Fruit fly (Drosophila melanogaster): ENCODE results near the gene Inx2.

DNA sequence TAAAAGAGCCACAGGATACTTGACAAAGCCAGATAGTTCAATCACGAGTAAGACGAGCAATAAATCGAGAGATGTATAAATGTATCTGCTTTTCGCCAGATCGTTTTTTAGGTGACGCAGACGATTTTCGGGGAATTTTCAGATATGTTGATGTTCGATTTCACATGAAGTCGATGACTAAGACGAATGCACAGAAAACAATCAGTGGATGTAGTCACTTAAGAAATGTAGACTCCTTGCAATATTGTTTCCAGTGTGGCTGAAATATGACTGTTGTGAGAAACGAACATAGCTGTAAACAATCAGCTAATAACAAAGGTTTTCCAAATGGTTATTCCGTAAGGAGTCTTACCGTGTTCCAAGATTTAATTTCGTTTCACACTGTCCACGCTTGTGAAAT lies 2.3 kb upstream of the Inx2 start:
- TF ChIP-seq EcR (GFP tag; optimal IDR thresholded peaks at IDR 0.05) (no peak), pan (optimal IDR thresholded peaks at IDR 0.05) (no peak), CG8478 (optimal IDR thresholded peaks at IDR 0.05) (no peak), usp (GFP tag; optimal IDR thresholded peaks at IDR 0.05) (no peak), psq (optimal IDR thresholded peaks at IDR 0.05) (no peak), Dll (optimal IDR thresholded peaks at IDR 0.05) (no peak)
